Fruit fly (Drosophila melanogaster): ENCODE data around the gene sna.

DNA sequence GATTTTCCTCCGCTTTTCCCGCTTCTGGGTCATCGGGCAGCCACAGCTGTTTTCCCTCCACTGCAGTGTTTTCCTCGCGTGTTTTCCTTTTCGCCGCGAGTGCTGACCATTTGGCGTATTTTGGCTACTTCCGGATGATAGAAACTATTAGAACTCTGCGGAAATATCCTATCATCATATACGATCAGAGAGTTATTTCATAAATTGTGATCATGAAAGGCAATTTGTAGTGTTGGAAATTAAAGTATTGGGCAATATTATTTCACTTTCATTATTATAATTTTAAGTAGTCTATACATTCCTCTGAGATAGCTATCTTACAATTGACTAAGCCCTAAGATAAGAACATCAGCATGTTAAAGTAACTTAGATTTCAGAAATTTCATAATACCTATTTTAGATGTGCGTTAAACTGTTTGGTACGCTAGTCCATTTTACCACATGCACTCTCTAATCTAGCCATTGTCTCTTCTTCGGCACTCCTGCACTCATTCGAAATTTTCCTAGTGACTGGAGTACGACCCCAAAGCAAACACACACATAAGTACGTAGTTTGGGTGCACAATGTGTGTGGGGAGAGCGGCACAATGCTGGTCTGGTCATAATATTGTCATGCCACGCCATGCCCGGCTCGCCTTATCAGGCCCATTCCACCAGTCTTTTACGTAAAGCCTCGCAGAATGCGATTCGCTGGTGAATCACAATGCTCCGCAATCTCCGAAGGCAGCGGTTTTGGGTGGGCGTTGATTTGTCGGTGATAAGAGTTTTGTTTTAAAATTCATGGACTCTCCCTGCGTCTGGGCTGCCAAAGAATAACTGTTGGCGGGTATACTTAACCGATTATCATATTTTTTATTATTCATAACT lies 21.9 kb upstream of the sna start:
- TF ChIP-seq br (GFP tag; optimal IDR thresholded peaks at IDR 0.05): no peak
- peak; percentile 24 for TF ChIP-seq Myc (optimal IDR thresholded peaks at IDR 0.05)
- TF ChIP-seq lola (GFP tag; optimal IDR thresholded peaks at IDR 0.05): no peak
- TF ChIP-seq Hr78 (GFP tag; optimal IDR thresholded peaks at IDR 0.05): no peak

Measured in whole organism, wandering third instar larva.